Worm (Caenorhabditis elegans) whole organism, L2 larva: ENCODE data around the gene scl-12.
A peak's percentile ranks its signal among the peaks of the same experiment; 100 is the strongest.

Experiments used
- C34F6.9 ChIP-seq: fragments of 150-350 bp; optimal IDR thresholded peaks from 2 replicates; lab custom pipeline; 2014; ENCODE audit warnings: missing biosample characterization, missing genetic modification characterization
- F13H6.1 ChIP-seq: sonication (generic microtip); optimal IDR thresholded peaks from 2 replicates; lab custom pipeline; 2016; ENCODE audit warnings: missing genetic modification characterization, missing compliant biosample characterization
- R02D3.7 ChIP-seq: fragments of 150-350 bp; optimal IDR thresholded peaks from 2 replicates; lab custom pipeline; 2014; ENCODE audit warnings: missing biosample characterization, missing genetic modification characterization
- Y55F3AM.14 ChIP-seq: fragments of 200-800 bp; sonication (Bioruptor generic); optimal IDR thresholded peaks from 2 replicates; lab custom pipeline; 2018; ENCODE audit warnings: mild to moderate bottlenecking, missing genetic modification characterization, missing compliant biosample characterization
- blmp-1 ChIP-seq: sonication (generic microtip); optimal IDR thresholded peaks from 2 replicates; lab custom pipeline; 2017; ENCODE audit warnings: missing genetic modification characterization, mild to moderate bottlenecking, missing compliant biosample characterization, antibody characterized with exemption, moderate library complexity; ENCODE audit not compliant: insufficient read depth
- ceh-16 ChIP-seq: fragments of 150-350 bp; optimal IDR thresholded peaks from 2 replicates; lab custom pipeline; 2014; ENCODE audit warnings: missing biosample characterization, missing genetic modification characterization
- crh-2 ChIP-seq: sonication (generic microtip); optimal IDR thresholded peaks from 2 replicates; lab custom pipeline; 2017; ENCODE audit warnings: missing biosample characterization, missing genetic modification characterization
- dmd-4 ChIP-seq: sonication (generic microtip); optimal IDR thresholded peaks from 2 replicates; lab custom pipeline; 2017; ENCODE audit warnings: missing biosample characterization, missing genetic modification characterization
- egl-27 ChIP-seq: sonication (generic microtip); optimal IDR thresholded peaks from 3 replicates; lab custom pipeline; 2017; ENCODE audit warnings: missing biosample characterization, missing genetic modification reagents, missing genetic modification characterization
- elt-1 ChIP-seq: fragments of 150-350 bp; optimal IDR thresholded peaks from 2 replicates; lab custom pipeline; 2014; ENCODE audit warnings: missing biosample characterization, missing genetic modification characterization
- fos-1 ChIP-seq: fragments of 150-350 bp; optimal IDR thresholded peaks from 2 replicates; lab custom pipeline; 2014; ENCODE audit warnings: missing biosample characterization, missing genetic modification characterization
- lin-11 ChIP-seq: fragments of 150-350 bp; sonication (generic microtip); optimal IDR thresholded peaks from 2 replicates; lab custom pipeline; 2014; ENCODE audit warnings: missing biosample characterization, missing genetic modification characterization, inconsistent platforms, mixed read lengths
- lin-13 ChIP-seq: fragments of 150-350 bp; optimal IDR thresholded peaks from 2 replicates; lab custom pipeline; 2014; ENCODE audit warnings: missing biosample characterization, missing genetic modification reagents, missing genetic modification characterization
- lsy-2 ChIP-seq, 2 experiments: fragments of 150-350 bp in 1 of 2; sonication (generic microtip) in 1 of 2; optimal IDR thresholded peaks; 2 replicates each; lab custom pipeline; 2014 to 2017; ENCODE audit warnings: missing biosample characterization in 2 of 2, missing genetic modification characterization in 2 of 2
- mab-5 ChIP-seq: fragments of 150-350 bp; optimal IDR thresholded peaks from 2 replicates; lab custom pipeline; 2014; ENCODE audit warnings: missing biosample characterization, missing genetic modification characterization
- mbf-1 ChIP-seq: sonication (generic microtip); optimal IDR thresholded peaks from 2 replicates; lab custom pipeline; 2017; ENCODE audit warnings: missing biosample characterization, missing genetic modification characterization
- mdl-1 ChIP-seq, 2 experiments: fragments of 150-350 bp in 1 of 2; sonication (generic microtip) in 1 of 2; optimal IDR thresholded peaks; 2 replicates each; lab custom pipeline; 2017; ENCODE audit warnings: missing biosample characterization in 2 of 2, missing genetic modification characterization in 2 of 2
- nhr-10 ChIP-seq: sonication (generic microtip); optimal IDR thresholded peaks from 2 replicates; lab custom pipeline; 2017; ENCODE audit warnings: missing biosample characterization, missing genetic modification characterization
- nhr-11 ChIP-seq: fragments of 150-350 bp; optimal IDR thresholded peaks from 2 replicates; lab custom pipeline; 2014; ENCODE audit warnings: missing biosample characterization, missing genetic modification characterization
- nhr-12 ChIP-seq: fragments of 150-350 bp; optimal IDR thresholded peaks from 2 replicates; lab custom pipeline; 2014; ENCODE audit warnings: missing biosample characterization, missing genetic modification characterization
- nhr-129 ChIP-seq: fragments of 150-350 bp; optimal IDR thresholded peaks from 2 replicates; lab custom pipeline; 2014; ENCODE audit warnings: missing biosample characterization, missing genetic modification characterization
- nhr-21 ChIP-seq: fragments of 150-350 bp; optimal IDR thresholded peaks from 2 replicates; lab custom pipeline; 2014; ENCODE audit warnings: missing biosample characterization, missing genetic modification characterization
- nhr-23 ChIP-seq: fragments of 150-350 bp; optimal IDR thresholded peaks from 2 replicates; lab custom pipeline; 2014; ENCODE audit warnings: missing biosample characterization, missing genetic modification reagents, missing genetic modification characterization
- nhr-237 ChIP-seq: fragments of 150-350 bp; optimal IDR thresholded peaks from 2 replicates; lab custom pipeline; 2014; ENCODE audit warnings: missing biosample characterization, missing genetic modification characterization
- nhr-6 ChIP-seq: fragments of 150-350 bp; optimal IDR thresholded peaks from 2 replicates; lab custom pipeline; 2014; ENCODE audit warnings: missing biosample characterization, missing genetic modification characterization
- nhr-77 ChIP-seq: fragments of 150-350 bp; optimal IDR thresholded peaks from 2 replicates; lab custom pipeline; 2014; ENCODE audit warnings: missing biosample characterization, missing genetic modification characterization
- peb-1 ChIP-seq: fragments of 150-350 bp; optimal IDR thresholded peaks from 2 replicates; lab custom pipeline; 2014; ENCODE audit warnings: missing biosample characterization, missing genetic modification characterization
- sem-4 ChIP-seq: fragments of 150-350 bp; optimal IDR thresholded peaks from 2 replicates; lab custom pipeline; 2014; ENCODE audit warnings: missing biosample characterization, missing genetic modification reagents, missing genetic modification characterization
- sma-3 ChIP-seq: sonication (generic microtip); optimal IDR thresholded peaks from 2 replicates; lab custom pipeline; 2016; ENCODE audit warnings: missing genetic modification reagents, missing genetic modification characterization, missing compliant biosample characterization
- sma-9 ChIP-seq, 2 experiments: fragments of 150-350 bp in 1 of 2; sonication (generic microtip) in 1 of 2; optimal IDR thresholded peaks; 2 replicates each; lab custom pipeline; 2014 to 2016; ENCODE audit warnings: missing genetic modification characterization in 2 of 2, mild to moderate bottlenecking in 1 of 2, missing biosample characterization in 1 of 2, missing compliant biosample characterization in 1 of 2, missing genetic modification reagents in 1 of 2, moderate library complexity in 1 of 2
- snpc-4 ChIP-seq: fragments of 150-350 bp; optimal IDR thresholded peaks from 2 replicates; lab custom pipeline; 2014; ENCODE audit warnings: missing biosample characterization, missing genetic modification characterization
- unc-39 ChIP-seq: fragments of 150-350 bp; optimal IDR thresholded peaks from 2 replicates; lab custom pipeline; 2014; ENCODE audit warnings: missing biosample characterization, missing genetic modification characterization
- unc-55 ChIP-seq: fragments of 150-350 bp; sonication (generic microtip); optimal IDR thresholded peaks from 3 replicates; lab custom pipeline; 2014; ENCODE audit warnings: missing biosample characterization, missing genetic modification reagents, missing genetic modification characterization
- unc-62 ChIP-seq: fragments of 150-350 bp; optimal IDR thresholded peaks from 2 replicates; lab custom pipeline; 2014; ENCODE audit warnings: missing biosample characterization, missing genetic modification reagents, missing genetic modification characterization
- zag-1 ChIP-seq: fragments of 150-350 bp; optimal IDR thresholded peaks from 2 replicates; lab custom pipeline; 2014; ENCODE audit warnings: missing biosample characterization, missing genetic modification characterization
- ztf-1 ChIP-seq: fragments of 200-800 bp; sonication (Bioruptor generic); conservative IDR thresholded peaks from 2 replicates; pipeline ENCODE4 v1.3.6; 2022; ENCODE audit warnings: missing genetic modification characterization, missing compliant biosample characterization
- ztf-11 ChIP-seq: sonication (generic microtip); optimal IDR thresholded peaks from 2 replicates; lab custom pipeline; 2017; ENCODE audit warnings: missing biosample characterization, missing genetic modification characterization
- ztf-4 ChIP-seq: fragments of 150-350 bp; optimal IDR thresholded peaks from 2 replicates; lab custom pipeline; 2014; ENCODE audit warnings: missing biosample characterization, missing genetic modification characterization

scl-12 gene

DNA sequence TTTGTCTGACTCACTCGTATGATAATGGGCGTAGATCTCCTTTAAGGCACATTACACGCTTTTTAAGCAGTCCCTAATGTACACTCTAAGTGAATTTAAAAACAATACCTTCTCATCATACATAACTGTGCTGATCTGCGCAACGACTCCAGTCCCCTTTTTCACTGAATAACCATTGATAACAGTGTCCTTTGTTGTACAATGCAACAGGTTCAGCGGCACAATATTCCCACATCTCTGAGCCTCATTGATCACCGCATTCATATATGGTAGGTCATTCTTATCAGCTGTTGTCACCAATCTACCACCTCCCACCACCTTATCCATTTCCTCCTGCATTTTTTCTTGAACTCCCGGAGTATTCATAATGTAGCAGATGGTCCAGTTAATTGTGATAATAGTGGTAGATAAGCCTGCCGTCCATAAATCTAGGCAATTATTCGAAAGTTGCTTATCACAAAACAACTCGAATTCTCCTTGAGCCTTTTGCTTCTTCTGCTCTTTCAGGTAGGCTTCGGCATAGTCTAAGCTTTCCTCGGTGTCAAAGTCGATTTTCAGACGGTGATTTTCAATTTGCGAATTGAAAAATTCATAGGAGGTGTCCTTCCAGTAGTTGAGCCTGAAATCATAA is 10.5 kb upstream of the scl-12 start:
- TF ChIP-seq nhr-6 (tag; lab: Kevin White, UChicago) = no peak
- no peak for TF ChIP-seq Y55F3AM.14 (GFP tag; lab: Kevin White, UChicago)
- TF ChIP-seq peb-1 = no peak
- no peak for TF ChIP-seq mdl-1 (tag; optimal IDR thresholded peaks at IDR 0.05; lab: Kevin White, UChicago)
- no peak for TF ChIP-seq blmp-1 (tag; lab: Kevin White, UChicago)
- no peak for TF ChIP-seq ztf-4 (tag; lab: Kevin White, UChicago)
- TF ChIP-seq R02D3.7 (tag; lab: Kevin White, UChicago) = no peak
- no peak for TF ChIP-seq ceh-16 (tag; lab: Kevin White, UChicago)
- no peak for TF ChIP-seq nhr-12
- no peak for TF ChIP-seq sma-9 (GFP tag; optimal IDR thresholded peaks at IDR 0.05; lab: Kevin White, UChicago)
- TF ChIP-seq sma-9 (tag; optimal IDR thresholded peaks at IDR 0.05; lab: Kevin White, UChicago) = no peak
- TF ChIP-seq elt-1 (tag; lab: Kevin White, UChicago) = no peak
- TF ChIP-seq sma-3 (GFP tag; lab: Kevin White, UChicago) = no peak
- no peak for TF ChIP-seq fos-1 (tag; lab: Kevin White, UChicago)
- TF ChIP-seq zag-1 (tag; lab: Kevin White, UChicago) = no peak
- no peak for TF ChIP-seq nhr-237 (tag; lab: Kevin White, UChicago)
- TF ChIP-seq snpc-4 (tag; lab: Kevin White, UChicago) = no peak
- TF ChIP-seq, all 48 proteins: peak for 0

DNA sequence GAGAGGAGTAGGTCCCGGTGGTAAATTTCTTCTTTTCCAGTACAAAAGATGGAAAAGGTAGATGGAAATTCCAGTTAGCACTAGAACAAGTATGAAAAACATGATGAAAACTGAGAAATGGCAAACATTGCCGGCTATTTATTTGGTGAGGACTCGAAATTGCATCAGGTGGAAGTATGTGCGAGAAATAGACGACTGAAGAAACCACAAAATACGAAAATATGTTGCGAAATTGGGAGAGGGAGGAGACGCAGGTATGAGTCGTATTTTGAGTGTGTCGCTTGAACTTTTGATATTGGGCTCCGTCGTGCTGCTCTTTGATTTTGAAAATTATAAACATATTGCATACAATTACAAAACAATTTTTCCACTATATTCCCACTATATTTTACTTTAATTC is 9.0 kb upstream of the scl-12 start, which contains the start of gene cyp-33C8:
cyp-33C8 (minus strand) TSS at position 200 of the 400 bp plus-strand sequence.
- TF ChIP-seq unc-39 (tag; lab: Kevin White, UChicago) (no peak), C34F6.9 (tag; lab: Kevin White, UChicago) (peak; percentile 49), fos-1 (tag; lab: Kevin White, UChicago) (peak; percentile 51), blmp-1 (tag; lab: Kevin White, UChicago) (no peak), mbf-1 (tag; lab: Kevin White, UChicago) (no peak), ztf-11 (tag; lab: Kevin White, UChicago) (no peak), nhr-129 (peak; percentile 95), nhr-21 (tag; lab: Kevin White, UChicago) (no peak), unc-62 (GFP tag; lab: Kevin White, UChicago) (no peak), sma-9 (GFP tag; optimal IDR thresholded peaks at IDR 0.05; lab: Kevin White, UChicago) (peak; percentile 71), sma-9 (tag; optimal IDR thresholded peaks at IDR 0.05; lab: Kevin White, UChicago) (no peak), ztf-4 (tag; lab: Kevin White, UChicago) (no peak), F13H6.1 (tag; lab: Kevin White, UChicago) (no peak), crh-2 (tag; lab: Kevin White, UChicago) (no peak), mdl-1 (tag; optimal IDR thresholded peaks at IDR 0.05; lab: Kevin White, UChicago) (no peak), egl-27 (tag; lab: Kevin White, UChicago) (no peak), nhr-10 (no peak), mab-5 (no peak), nhr-23 (tag; lab: Kevin White, UChicago) (no peak), Y55F3AM.14 (GFP tag; lab: Kevin White, UChicago) (no peak), unc-55 (GFP tag; lab: Kevin White, UChicago) (peak; percentile 52), lsy-2 (tag; optimal IDR thresholded peaks at IDR 0.05; lab: Kevin White, UChicago) (no peak)

DNA sequence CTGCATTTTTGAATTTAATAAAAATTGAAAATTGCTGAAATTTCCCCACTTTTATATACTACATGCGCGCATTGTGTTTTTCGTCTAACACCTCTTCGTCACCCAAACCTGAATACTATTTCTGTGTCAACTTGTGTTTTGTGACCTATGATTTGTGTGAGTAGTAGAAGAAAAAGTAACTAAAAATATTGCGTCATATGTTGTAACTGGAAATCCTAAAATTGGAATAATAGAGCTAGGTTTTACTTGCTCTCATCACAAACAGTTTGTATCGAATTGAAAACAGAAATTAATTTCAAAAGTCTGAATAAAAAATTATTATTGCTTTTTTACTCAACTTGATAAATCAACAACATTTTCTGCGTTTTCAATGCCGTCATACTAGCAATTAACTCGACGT is 6.9 kb upstream of the scl-12 start, which contains the start of gene R08F11.4:
R08F11.4 (minus strand) TSS at position 29 of the 400 bp plus-strand sequence.
- no peak for TF ChIP-seq nhr-237 (tag; lab: Kevin White, UChicago)
- TF ChIP-seq nhr-77 (tag; lab: Kevin White, UChicago) = no peak
- no peak for TF ChIP-seq F13H6.1 (tag; lab: Kevin White, UChicago)
- no peak for TF ChIP-seq nhr-10
- no peak for TF ChIP-seq sem-4 (tag; lab: Kevin White, UChicago)
- TF ChIP-seq fos-1 (tag; lab: Kevin White, UChicago) = peak; percentile 5
- TF ChIP-seq sma-3 (GFP tag; lab: Kevin White, UChicago) = no peak
- TF ChIP-seq nhr-21 (tag; lab: Kevin White, UChicago) = no peak
- no peak for TF ChIP-seq lsy-2 (tag; optimal IDR thresholded peaks at IDR 0.05; lab: Kevin White, UChicago)
- no peak for TF ChIP-seq peb-1
- TF ChIP-seq lin-11 = no peak
- TF ChIP-seq nhr-129 = peak; percentile 98
- TF ChIP-seq, all 48 proteins: peak for 2

DNA sequence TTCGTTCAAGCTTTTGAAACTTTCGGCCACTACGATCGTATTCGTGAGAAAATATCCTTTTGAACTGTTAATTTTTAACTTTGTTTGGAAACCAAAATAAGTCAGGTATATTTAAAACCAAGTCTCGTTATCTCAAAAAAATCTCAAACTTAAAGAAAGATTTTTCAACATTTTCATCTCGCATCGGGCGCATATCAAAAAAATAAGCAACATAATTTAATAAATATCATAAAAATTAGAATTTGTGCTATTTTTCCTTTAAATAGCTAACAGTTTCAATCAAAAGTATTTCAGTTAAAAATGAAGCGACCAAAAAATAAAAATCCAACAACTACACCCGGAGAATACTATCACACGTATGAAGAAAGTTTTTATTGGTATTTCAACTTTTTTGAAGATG is 6.4 kb upstream of the scl-12 start, which contains the start of gene srw-7:
srw-7 (plus strand) TSS at position 301 of the 400 bp plus-strand sequence.
- TF ChIP-seq ceh-16 (tag; lab: Kevin White, UChicago) (no peak), nhr-21 (tag; lab: Kevin White, UChicago) (no peak), Y55F3AM.14 (GFP tag; lab: Kevin White, UChicago) (no peak), lin-13 (no peak), ztf-4 (tag; lab: Kevin White, UChicago) (no peak), dmd-4 (tag; lab: Kevin White, UChicago) (no peak), nhr-11 (tag; lab: Kevin White, UChicago) (no peak), peb-1 (no peak), ztf-1 (GFP tag; lab: Robert Waterston, UW) (no peak)
